Fruit fly (Drosophila melanogaster) S2 (cell line): ENCODE data around the gene CG5793.

Source experiments
- CG8478 ChIP-seq: fragments of >200 bp; optimal IDR thresholded peaks from 2 replicates; lab custom pipeline; 2018
- CTCF ChIP-seq, 2 experiments: fragments of >200 bp; optimal IDR thresholded peaks; 2 replicates each; lab custom pipeline; 2018

- TF ChIP-seq CG8478 (lab: Kevin White, UChicago), result no peak
- TF ChIP-seq CTCF (optimal IDR thresholded peaks at IDR 0.05; lab: Kevin White, UChicago), result no peak
These were observed 48.4 kb upstream of the CG5793 start for dm6 chr3R:21078958-21079357.
